Worm (Caenorhabditis elegans) whole organism, L2 larva: ENCODE results near the gene D1005.10.

Experiments
- C34F6.9 ChIP-seq: fragments of 150-350 bp; optimal IDR thresholded peaks from 2 replicates; lab custom pipeline; 2014; ENCODE audit warnings: missing biosample characterization, missing genetic modification characterization
- F13H6.1 ChIP-seq: sonication (generic microtip); optimal IDR thresholded peaks from 2 replicates; lab custom pipeline; 2016; ENCODE audit warnings: missing genetic modification characterization, missing compliant biosample characterization
- R02D3.7 ChIP-seq: fragments of 150-350 bp; optimal IDR thresholded peaks from 2 replicates; lab custom pipeline; 2014; ENCODE audit warnings: missing biosample characterization, missing genetic modification characterization
- Y55F3AM.14 ChIP-seq: fragments of 200-800 bp; sonication (Bioruptor generic); optimal IDR thresholded peaks from 2 replicates; lab custom pipeline; 2018; ENCODE audit warnings: mild to moderate bottlenecking, missing genetic modification characterization, missing compliant biosample characterization
- ZK546.5 ChIP-seq: sonication (generic microtip); optimal IDR thresholded peaks from 2 replicates; lab custom pipeline; 2017; ENCODE audit warnings: missing biosample characterization, missing genetic modification characterization
- alr-1 ChIP-seq: fragments of 150-350 bp; optimal IDR thresholded peaks from 2 replicates; lab custom pipeline; 2014; ENCODE audit warnings: missing biosample characterization, missing genetic modification characterization
- aly-2 ChIP-seq: fragments of 150-350 bp; optimal IDR thresholded peaks from 2 replicates; lab custom pipeline; 2014; ENCODE audit warnings: missing biosample characterization, missing genetic modification characterization
- ama-1 ChIP-seq: fragments of 150-350 bp; optimal IDR thresholded peaks from 2 replicates; lab custom pipeline; 2018; ENCODE audit warnings: inconsistent platforms
- blmp-1 ChIP-seq: sonication (generic microtip); optimal IDR thresholded peaks from 2 replicates; lab custom pipeline; 2017; ENCODE audit warnings: missing genetic modification characterization, mild to moderate bottlenecking, missing compliant biosample characterization, antibody characterized with exemption, moderate library complexity; ENCODE audit not compliant: insufficient read depth
- ceh-16 ChIP-seq: fragments of 150-350 bp; optimal IDR thresholded peaks from 2 replicates; lab custom pipeline; 2014; ENCODE audit warnings: missing biosample characterization, missing genetic modification characterization
- ceh-82 ChIP-seq: fragments of 150-350 bp; optimal IDR thresholded peaks from 2 replicates; lab custom pipeline; 2014; ENCODE audit warnings: missing biosample characterization, missing genetic modification characterization
- crh-2 ChIP-seq: sonication (generic microtip); optimal IDR thresholded peaks from 2 replicates; lab custom pipeline; 2017; ENCODE audit warnings: missing biosample characterization, missing genetic modification characterization
- dmd-4 ChIP-seq: sonication (generic microtip); optimal IDR thresholded peaks from 2 replicates; lab custom pipeline; 2017; ENCODE audit warnings: missing biosample characterization, missing genetic modification characterization
- elt-1 ChIP-seq: fragments of 150-350 bp; optimal IDR thresholded peaks from 2 replicates; lab custom pipeline; 2014; ENCODE audit warnings: missing biosample characterization, missing genetic modification characterization
- fos-1 ChIP-seq: fragments of 150-350 bp; optimal IDR thresholded peaks from 2 replicates; lab custom pipeline; 2014; ENCODE audit warnings: missing biosample characterization, missing genetic modification characterization
- gmeb-1 ChIP-seq: fragments of 150-350 bp; optimal IDR thresholded peaks from 2 replicates; lab custom pipeline; 2014; ENCODE audit warnings: missing biosample characterization, missing genetic modification characterization
- lin-11 ChIP-seq: fragments of 150-350 bp; sonication (generic microtip); optimal IDR thresholded peaks from 2 replicates; lab custom pipeline; 2014; ENCODE audit warnings: missing biosample characterization, missing genetic modification characterization, inconsistent platforms, mixed read lengths
- lin-13 ChIP-seq: fragments of 150-350 bp; optimal IDR thresholded peaks from 2 replicates; lab custom pipeline; 2014; ENCODE audit warnings: missing biosample characterization, missing genetic modification reagents, missing genetic modification characterization
- lin-39 ChIP-seq: fragments of 150-350 bp; optimal IDR thresholded peaks from 2 replicates; lab custom pipeline; 2014; ENCODE audit warnings: missing biosample characterization, missing genetic modification reagents, missing genetic modification characterization
- lsy-2 ChIP-seq, 2 experiments: fragments of 150-350 bp in 1 of 2; sonication (generic microtip) in 1 of 2; optimal IDR thresholded peaks; 2 replicates each; lab custom pipeline; 2014 to 2017; ENCODE audit warnings: missing biosample characterization in 2 of 2, missing genetic modification characterization in 2 of 2
- mab-5 ChIP-seq: fragments of 150-350 bp; optimal IDR thresholded peaks from 2 replicates; lab custom pipeline; 2014; ENCODE audit warnings: missing biosample characterization, missing genetic modification characterization
- mbf-1 ChIP-seq: sonication (generic microtip); optimal IDR thresholded peaks from 2 replicates; lab custom pipeline; 2017; ENCODE audit warnings: missing biosample characterization, missing genetic modification characterization
- mdl-1 ChIP-seq, 2 experiments: fragments of 150-350 bp in 1 of 2; sonication (generic microtip) in 1 of 2; optimal IDR thresholded peaks; 2 replicates each; lab custom pipeline; 2017; ENCODE audit warnings: missing biosample characterization in 2 of 2, missing genetic modification characterization in 2 of 2
- nhr-12 ChIP-seq: fragments of 150-350 bp; optimal IDR thresholded peaks from 2 replicates; lab custom pipeline; 2014; ENCODE audit warnings: missing biosample characterization, missing genetic modification characterization
- nhr-129 ChIP-seq: fragments of 150-350 bp; optimal IDR thresholded peaks from 2 replicates; lab custom pipeline; 2014; ENCODE audit warnings: missing biosample characterization, missing genetic modification characterization
- nhr-21 ChIP-seq: fragments of 150-350 bp; optimal IDR thresholded peaks from 2 replicates; lab custom pipeline; 2014; ENCODE audit warnings: missing biosample characterization, missing genetic modification characterization
- nhr-23 ChIP-seq: fragments of 150-350 bp; optimal IDR thresholded peaks from 2 replicates; lab custom pipeline; 2014; ENCODE audit warnings: missing biosample characterization, missing genetic modification reagents, missing genetic modification characterization
- nhr-237 ChIP-seq: fragments of 150-350 bp; optimal IDR thresholded peaks from 2 replicates; lab custom pipeline; 2014; ENCODE audit warnings: missing biosample characterization, missing genetic modification characterization
- nhr-25 ChIP-seq: fragments of 150-350 bp; sonication (generic microtip); optimal IDR thresholded peaks from 3 replicates; lab custom pipeline; 2014; ENCODE audit warnings: missing biosample characterization, missing genetic modification characterization
- nhr-6 ChIP-seq: fragments of 150-350 bp; optimal IDR thresholded peaks from 2 replicates; lab custom pipeline; 2014; ENCODE audit warnings: missing biosample characterization, missing genetic modification characterization
- nhr-77 ChIP-seq: fragments of 150-350 bp; optimal IDR thresholded peaks from 2 replicates; lab custom pipeline; 2014; ENCODE audit warnings: missing biosample characterization, missing genetic modification characterization
- peb-1 ChIP-seq: fragments of 150-350 bp; optimal IDR thresholded peaks from 2 replicates; lab custom pipeline; 2014; ENCODE audit warnings: missing biosample characterization, missing genetic modification characterization
- sem-4 ChIP-seq: fragments of 150-350 bp; optimal IDR thresholded peaks from 2 replicates; lab custom pipeline; 2014; ENCODE audit warnings: missing biosample characterization, missing genetic modification reagents, missing genetic modification characterization
- skn-1 ChIP-seq: sonication (generic microtip); optimal IDR thresholded peaks from 2 replicates; lab custom pipeline; 2017; ENCODE audit warnings: missing biosample characterization, missing genetic modification characterization
- sma-3 ChIP-seq: sonication (generic microtip); optimal IDR thresholded peaks from 2 replicates; lab custom pipeline; 2016; ENCODE audit warnings: missing genetic modification reagents, missing genetic modification characterization, missing compliant biosample characterization
- sma-9 ChIP-seq, 2 experiments: fragments of 150-350 bp in 1 of 2; sonication (generic microtip) in 1 of 2; optimal IDR thresholded peaks; 2 replicates each; lab custom pipeline; 2014 to 2016; ENCODE audit warnings: missing genetic modification characterization in 2 of 2, mild to moderate bottlenecking in 1 of 2, missing biosample characterization in 1 of 2, missing compliant biosample characterization in 1 of 2, missing genetic modification reagents in 1 of 2, moderate library complexity in 1 of 2
- unc-39 ChIP-seq: fragments of 150-350 bp; optimal IDR thresholded peaks from 2 replicates; lab custom pipeline; 2014; ENCODE audit warnings: missing biosample characterization, missing genetic modification characterization
- unc-55 ChIP-seq: fragments of 150-350 bp; sonication (generic microtip); optimal IDR thresholded peaks from 3 replicates; lab custom pipeline; 2014; ENCODE audit warnings: missing biosample characterization, missing genetic modification reagents, missing genetic modification characterization
- unc-62 ChIP-seq: fragments of 150-350 bp; optimal IDR thresholded peaks from 2 replicates; lab custom pipeline; 2014; ENCODE audit warnings: missing biosample characterization, missing genetic modification reagents, missing genetic modification characterization
- zag-1 ChIP-seq: fragments of 150-350 bp; optimal IDR thresholded peaks from 2 replicates; lab custom pipeline; 2014; ENCODE audit warnings: missing biosample characterization, missing genetic modification characterization
- ztf-11 ChIP-seq: sonication (generic microtip); optimal IDR thresholded peaks from 2 replicates; lab custom pipeline; 2017; ENCODE audit warnings: missing biosample characterization, missing genetic modification characterization
- ztf-4 ChIP-seq: fragments of 150-350 bp; optimal IDR thresholded peaks from 2 replicates; lab custom pipeline; 2014; ENCODE audit warnings: missing biosample characterization, missing genetic modification characterization

The D1005.10 gene

DNA sequence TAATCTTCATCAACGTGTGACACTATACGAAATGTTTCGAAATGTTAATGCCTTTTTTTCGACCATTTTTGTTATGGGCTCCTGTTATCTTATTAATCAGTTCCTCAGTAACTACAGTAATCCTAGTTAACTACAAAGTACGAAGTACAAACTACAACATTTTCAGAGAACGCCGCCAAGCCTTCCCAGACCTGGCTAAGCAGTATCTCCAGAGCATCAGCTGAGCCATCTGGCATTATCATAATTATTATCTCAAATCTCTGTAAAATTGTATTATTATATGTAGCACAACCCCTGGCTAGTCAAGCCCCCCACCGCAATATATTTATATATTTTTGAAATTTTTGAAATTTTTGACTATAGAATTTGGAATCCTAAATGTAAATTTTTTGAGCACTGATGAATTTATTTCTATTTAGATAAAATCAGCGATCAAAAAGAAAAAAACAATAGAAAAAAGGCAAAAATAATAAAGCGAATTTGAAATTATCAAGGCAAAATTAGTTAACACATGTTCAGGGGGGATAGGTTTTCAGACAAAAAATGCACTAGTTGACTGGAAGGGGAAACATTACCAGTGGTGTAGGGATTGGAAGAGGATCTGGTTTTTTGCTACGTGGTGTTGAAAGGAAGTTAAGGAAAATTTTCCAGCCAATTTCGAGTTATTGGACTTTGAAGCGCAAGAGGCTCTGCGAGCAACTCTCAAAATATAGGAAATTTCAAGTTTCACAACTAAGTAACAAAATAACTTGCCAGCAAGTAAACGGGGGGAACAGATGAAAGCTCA is 34.0 kb downstream of the D1005.10 start:
- TF ChIP-seq ztf-4 (tag; lab: Kevin White, UChicago) (peak; percentile 32), F13H6.1 (tag; lab: Kevin White, UChicago) (peak; percentile 20), sem-4 (no peak), R02D3.7 (tag; lab: Kevin White, UChicago) (no peak), unc-39 (tag; lab: Kevin White, UChicago) (no peak), nhr-129 (tag; lab: Kevin White, UChicago) (no peak), crh-2 (tag; lab: Kevin White, UChicago) (no peak), nhr-12 (tag; lab: Kevin White, UChicago) (no peak), sma-9 (GFP tag; optimal IDR thresholded peaks at IDR 0.05; lab: Kevin White, UChicago) (no peak), sma-9 (tag; optimal IDR thresholded peaks at IDR 0.05; lab: Kevin White, UChicago) (no peak), peb-1 (tag; lab: Kevin White, UChicago) (no peak), lin-39 (tag; lab: Kevin White, UChicago) (no peak), dmd-4 (tag; lab: Kevin White, UChicago) (no peak), ceh-82 (tag; lab: Kevin White, UChicago) (no peak), fos-1 (tag; lab: Kevin White, UChicago) (no peak), Y55F3AM.14 (GFP tag; lab: Kevin White, UChicago) (no peak), ama-1 (lab: Kevin White, UChicago) (peak; percentile 83)

DNA sequence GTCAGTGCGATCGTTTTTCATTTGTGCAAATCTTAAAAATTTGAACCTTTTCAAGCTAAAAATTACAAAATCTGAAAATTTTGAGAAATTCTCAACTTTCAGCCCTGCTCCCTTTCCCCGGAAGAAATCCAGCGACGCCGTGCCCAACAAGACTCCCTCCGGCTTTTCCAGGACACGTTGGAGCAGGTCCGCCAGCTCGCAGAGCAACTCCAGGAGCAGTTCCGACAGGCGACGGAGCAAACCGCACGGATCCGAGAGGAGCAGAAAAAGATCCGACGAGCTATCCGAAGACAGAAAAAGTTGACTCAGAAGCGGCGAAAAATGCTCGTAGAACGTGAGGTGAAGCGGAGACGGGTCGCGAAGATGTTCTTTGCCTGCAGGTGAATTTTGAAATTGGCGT is 34.7 kb downstream of the D1005.10 start:
- TF ChIP-seq unc-62 (no peak), nhr-25 (tag; lab: Kevin White, UChicago) (no peak), nhr-21 (tag; lab: Kevin White, UChicago) (no peak), gmeb-1 (no peak), ZK546.5 (tag; lab: Kevin White, UChicago) (no peak), Y55F3AM.14 (GFP tag; lab: Kevin White, UChicago) (no peak), elt-1 (tag; lab: Kevin White, UChicago) (no peak), peb-1 (tag; lab: Kevin White, UChicago) (no peak)

DNA sequence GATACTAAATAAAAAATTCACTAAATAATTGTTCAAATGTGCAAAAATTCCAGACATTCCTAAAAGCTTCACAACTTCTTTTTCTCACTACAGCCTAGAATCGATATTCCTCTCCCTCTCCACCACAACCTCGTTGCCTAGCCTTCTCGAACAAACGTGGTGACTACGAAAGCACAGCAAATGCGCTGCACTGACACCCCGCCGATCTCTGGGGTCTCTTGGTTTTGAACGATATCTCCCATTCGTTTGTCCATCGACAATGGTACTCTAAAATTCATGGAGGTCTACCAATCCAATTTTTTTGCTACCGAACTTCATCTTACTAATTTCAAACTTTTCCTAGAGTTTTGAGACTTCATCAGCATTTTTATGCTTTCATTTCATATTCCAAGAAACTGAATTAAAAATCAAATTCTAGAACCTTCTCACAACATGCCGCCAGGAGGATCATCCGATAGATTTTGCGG is 35.6 kb downstream of the D1005.10 start, which contains the start of gene W05H7.1:
W05H7.1 (plus strand) TSS at position 417 of the 467 bp plus-strand sequence.
- TF ChIP-seq nhr-25 (tag; lab: Kevin White, UChicago) (peak; percentile 38), unc-39 (tag; lab: Kevin White, UChicago) (no peak), mdl-1 (tag; optimal IDR thresholded peaks at IDR 0.05; lab: Kevin White, UChicago) (peak in 1 of 2 experiments; percentile 22), nhr-129 (tag; lab: Kevin White, UChicago) (peak; percentile 70), alr-1 (no peak), lin-11 (peak; percentile 41), aly-2 (no peak), lsy-2 (tag; optimal IDR thresholded peaks at IDR 0.05; lab: Kevin White, UChicago) (peak in 1 of 2 experiments; percentile 51), nhr-237 (tag; lab: Kevin White, UChicago) (no peak), fos-1 (tag; lab: Kevin White, UChicago) (peak; percentile 18), unc-55 (GFP tag; lab: Kevin White, UChicago) (peak; percentile 72), mab-5 (tag; lab: Kevin White, UChicago) (no peak), unc-62 (no peak), crh-2 (tag; lab: Kevin White, UChicago) (peak; percentile 51), lin-13 (GFP tag; lab: Kevin White, UChicago) (peak; percentile 14), C34F6.9 (peak; percentile 60), F13H6.1 (tag; lab: Kevin White, UChicago) (peak; percentile 37), sma-3 (GFP tag; lab: Kevin White, UChicago) (peak; percentile 3), sma-9 (GFP tag; optimal IDR thresholded peaks at IDR 0.05; lab: Kevin White, UChicago) (peak; percentile 28), sma-9 (tag; optimal IDR thresholded peaks at IDR 0.05; lab: Kevin White, UChicago) (no peak)

DNA sequence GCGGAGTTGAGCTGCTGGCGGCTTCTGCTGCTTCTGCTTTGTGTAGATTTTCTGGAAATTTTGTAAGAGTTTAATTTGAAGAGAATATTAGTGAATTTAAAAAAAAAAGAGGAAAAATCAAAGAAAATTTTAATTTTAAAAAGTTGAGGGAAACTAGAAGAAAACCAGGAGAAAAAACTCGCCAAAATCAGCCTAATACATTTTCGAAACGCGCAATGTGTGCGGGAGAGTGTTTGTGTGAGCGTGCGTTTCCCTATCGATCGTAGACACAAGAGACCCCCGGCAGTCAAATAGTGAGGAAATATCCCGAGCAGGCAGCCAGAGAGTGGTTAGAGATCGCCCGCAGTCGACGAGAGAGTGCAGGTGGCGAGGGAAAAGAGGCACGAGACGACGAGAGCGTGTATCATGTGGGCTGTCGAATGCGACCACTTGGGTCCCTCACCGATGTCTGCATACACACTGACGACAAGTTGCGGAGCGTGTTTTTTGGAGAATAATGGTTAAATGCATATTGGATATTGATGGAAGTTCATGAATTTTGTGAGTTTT is 39.3 kb downstream of the D1005.10 start, which contains the start of gene zfp-3:
zfp-3 (minus strand) TSS at position 51 of the 549 bp plus-strand sequence.
- no peak for TF ChIP-seq mbf-1 (tag; lab: Kevin White, UChicago)
- peak; percentile 94 for TF ChIP-seq crh-2 (tag; lab: Kevin White, UChicago)
- TF ChIP-seq alr-1, result no peak
- peak; percentile 92 for TF ChIP-seq zag-1 (tag; lab: Kevin White, UChicago)
- TF ChIP-seq peb-1 (tag; lab: Kevin White, UChicago), result no peak
- TF ChIP-seq skn-1 (tag; lab: Kevin White, UChicago), result peak; percentile 66
- TF ChIP-seq nhr-129 (tag; lab: Kevin White, UChicago), result peak; percentile 96
- peak; percentile 93 for TF ChIP-seq nhr-6
- TF ChIP-seq lin-13 (GFP tag; lab: Kevin White, UChicago), result peak; percentile 86
- peak; percentile 96 for TF ChIP-seq nhr-25 (tag; lab: Kevin White, UChicago)
- TF ChIP-seq dmd-4 (tag; lab: Kevin White, UChicago), result no peak
- TF ChIP-seq mdl-1 (tag; optimal IDR thresholded peaks at IDR 0.05; lab: Kevin White, UChicago), result peak; percentile 97
- peak; percentile 44 for TF ChIP-seq ceh-16 (tag; lab: Kevin White, UChicago)
- TF ChIP-seq nhr-23, result no peak
- TF ChIP-seq lin-39 (tag; lab: Kevin White, UChicago), result peak; percentile 36
- no peak for TF ChIP-seq unc-39 (tag; lab: Kevin White, UChicago)
- peak; percentile 92 for TF ChIP-seq mab-5 (tag; lab: Kevin White, UChicago)
- peak; percentile 84 for TF ChIP-seq blmp-1
- peak; percentile 14 for TF ChIP-seq ztf-11 (tag; lab: Kevin White, UChicago)
- TF ChIP-seq nhr-77 (tag; lab: Kevin White, UChicago), result peak; percentile 36
- no peak for TF ChIP-seq aly-2
- peak; percentile 97 for TF ChIP-seq fos-1 (tag; lab: Kevin White, UChicago)
- TF ChIP-seq sma-3 (GFP tag; lab: Kevin White, UChicago), result peak; percentile 94
